Worm (Caenorhabditis elegans) whole organism, L4 larva: Measurements from ENCODE around the gene cyp-25A1.

Source experiments
- ceh-20 ChIP-seq: fragments of 200-800 bp; sonication (Bioruptor generic); IDR thresholded peaks from 2 replicates; pipeline ENCODE4 v1.3.6; 2022; ENCODE audit warnings: missing genetic modification reagents, missing genetic modification characterization, missing compliant biosample characterization
- ceh-32 ChIP-seq: sonication (generic microtip); optimal IDR thresholded peaks from 2 replicates; lab custom pipeline; 2016; ENCODE audit warnings: mild to moderate bottlenecking, missing genetic modification characterization, missing compliant biosample characterization; ENCODE audit not compliant: poor library complexity
- dmd-8 ChIP-seq: fragments of 200-800 bp; sonication (Bioruptor generic); IDR thresholded peaks from 2 replicates; pipeline ENCODE4 v1.3.6; 2022; ENCODE audit warnings: missing genetic modification characterization, missing compliant biosample characterization
- hlh-30 ChIP-seq: sonication (generic microtip); optimal IDR thresholded peaks from 2 replicates; lab custom pipeline; 2017; ENCODE audit warnings: antibody characterized with exemption, mild to moderate bottlenecking, missing genetic modification characterization, missing compliant biosample characterization; ENCODE audit not compliant: insufficient read depth
- hmg-1.1 ChIP-seq: fragments of 200-800 bp; sonication (Bioruptor generic); IDR thresholded peaks from 2 replicates; pipeline ENCODE4 v1.3.6; 2022; ENCODE audit warnings: missing genetic modification reagents, missing genetic modification characterization, missing compliant biosample characterization
- lin-15B ChIP-seq: fragments of 150-350 bp; sonication (generic microtip); optimal IDR thresholded peaks from 3 replicates; lab custom pipeline; 2014; ENCODE audit warnings: missing biosample characterization, missing genetic modification characterization
- nhr-28 ChIP-seq: fragments of 150-350 bp; optimal IDR thresholded peaks from 2 replicates; lab custom pipeline; 2014; ENCODE audit warnings: missing biosample characterization, missing genetic modification characterization
- nhr-76 ChIP-seq: fragments of 150-350 bp; optimal IDR thresholded peaks from 2 replicates; lab custom pipeline; 2014; ENCODE audit warnings: missing biosample characterization, missing genetic modification characterization
- pqm-1 ChIP-seq: sonication (generic microtip); optimal IDR thresholded peaks from 2 replicates; lab custom pipeline; 2017; ENCODE audit warnings: missing biosample characterization, missing genetic modification characterization
- set-16 ChIP-seq: fragments of 200-800 bp; sonication (Bioruptor generic); IDR thresholded peaks from 2 replicates; pipeline ENCODE4 v1.3.6; 2022; ENCODE audit warnings: missing genetic modification reagents, missing genetic modification characterization, missing compliant biosample characterization
- zip-11 ChIP-seq: fragments of 200-800 bp; sonication (Bioruptor generic); IDR thresholded peaks from 2 replicates; pipeline ENCODE4 v1.3.6; 2022; ENCODE audit warnings: missing genetic modification characterization, missing compliant biosample characterization

DNA sequence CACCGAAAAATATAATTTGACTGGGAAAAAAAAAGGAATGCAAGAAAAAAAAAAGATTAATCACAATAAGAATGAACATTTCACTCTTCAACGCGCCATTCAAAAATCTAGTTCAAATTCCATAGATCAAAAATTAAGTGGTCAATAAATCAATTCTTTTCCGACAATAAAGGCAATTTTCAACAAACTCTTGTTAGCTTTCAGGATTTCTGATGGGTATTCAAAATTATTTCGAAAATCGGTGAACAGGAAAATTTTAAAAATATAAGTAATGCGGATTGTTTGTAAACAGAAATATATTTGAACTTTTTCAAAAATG is 31.5 kb upstream of the cyp-25A1 start:
- TF ChIP-seq hmg-1.1 (GFP tag; lab: Robert Waterston, UW), result no peak
- no peak for TF ChIP-seq nhr-76 (tag; lab: Kevin White, UChicago)
- TF ChIP-seq set-16 (GFP tag; lab: Robert Waterston, UW), result no peak
- TF ChIP-seq ceh-20 (GFP tag; lab: Robert Waterston, UW), result no peak
- no peak for TF ChIP-seq dmd-8 (GFP tag; lab: Robert Waterston, UW)
- TF ChIP-seq nhr-28 (tag; lab: Kevin White, UChicago), result no peak
- no peak for TF ChIP-seq lin-15B (tag; lab: Kevin White, UChicago)
- no peak for TF ChIP-seq zip-11 (GFP tag; lab: Robert Waterston, UW)
- TF ChIP-seq ceh-32, result no peak
- TF ChIP-seq hlh-30 (tag; lab: Kevin White, UChicago), result no peak
- no peak for TF ChIP-seq pqm-1 (tag; lab: Kevin White, UChicago)
